Worm (Caenorhabditis elegans): ENCODE results near the gene E02H9.7.
"Not testable (repeated sequence)": the region's sequence is repeated elsewhere in the genome, so short reads cannot be mapped to it uniquely, and the experiment has no call there.

Gene E02H9.7

ce11 chrIII:2445574-2446259, at the start of gene E02H9.7, which contains the start of gene klo-2:
Gene E02H9.7 (minus strand): TSS chrIII:2445674.
Gene klo-2 (plus strand): TSS chrIII:2446209.
- no peak for TF ChIP-seq unc-62 (GFP tag; optimal IDR thresholded peaks at IDR 0.05)

- no peak for TF ChIP-seq unc-62 (GFP tag; optimal IDR thresholded peaks at IDR 0.05)
Observed at ce11 chrIII:2487046-2487760, 41.7 kb upstream of the E02H9.7 start, which contains the start of gene Y54F10AL.1. Gene Y54F10AL.1 (plus strand): TSS chrIII:2487710.

- no peak for TF ChIP-seq unc-62 (GFP tag; optimal IDR thresholded peaks at IDR 0.05)
Observed at ce11 chrIII:2482754-2483153, 37.3 kb upstream of the E02H9.7 start.

- no peak for TF ChIP-seq unc-62 (GFP tag; optimal IDR thresholded peaks at IDR 0.05)
Observed at ce11 chrIII:2482171-2482570, 36.7 kb upstream of the E02H9.7 start.

ce11 chrIII:2478605-2479004, 33.1 kb upstream of the E02H9.7 start:
- TF ChIP-seq unc-62 (GFP tag; optimal IDR thresholded peaks at IDR 0.05), result no peak

ce11 chrIII:2477303-2477702, 31.8 kb upstream of the E02H9.7 start:
- TF ChIP-seq unc-62 (GFP tag; optimal IDR thresholded peaks at IDR 0.05), result no peak

ce11 chrIII:2474781-2475180, 29.3 kb upstream of the E02H9.7 start:
- no peak for TF ChIP-seq unc-62 (GFP tag; optimal IDR thresholded peaks at IDR 0.05)

ce11 chrIII:2473554-2473953, 28.1 kb upstream of the E02H9.7 start, which contains the start of gene smg-6:
Gene smg-6 (plus strand): TSS chrIII:2473854.
- no peak for TF ChIP-seq unc-62 (GFP tag; optimal IDR thresholded peaks at IDR 0.05)

- TF ChIP-seq unc-62 (GFP tag; optimal IDR thresholded peaks at IDR 0.05), result no peak
Observed at ce11 chrIII:2471855-2472254, 26.4 kb upstream of the E02H9.7 start.

- no peak for TF ChIP-seq unc-62 (GFP tag; optimal IDR thresholded peaks at IDR 0.05)
Observed at ce11 chrIII:2468202-2468601, 22.7 kb upstream of the E02H9.7 start, which contains the start of the genes E02H9.9 and E02H9.1. Gene E02H9.9 (minus strand): TSS chrIII:2468302. Gene E02H9.1 (plus strand): TSS chrIII:2468486.

ce11 chrIII:2458742-2459141, 13.3 kb upstream of the E02H9.7 start, which contains the start of gene E02H9.3:
Gene E02H9.3 (plus strand): TSS chrIII:2459042.
- TF ChIP-seq unc-62 (GFP tag; optimal IDR thresholded peaks at IDR 0.05), result not testable (repeated sequence)

ce11 chrIII:2454757-2455306, 9.4 kb upstream of the E02H9.7 start, which contains the start of gene nhr-121:
Gene nhr-121 (minus strand): TSS chrIII:2454807.
- TF ChIP-seq unc-62 (GFP tag; optimal IDR thresholded peaks at IDR 0.05), result no peak

- TF ChIP-seq unc-62 (GFP tag; optimal IDR thresholded peaks at IDR 0.05), result no peak
Observed at ce11 chrIII:2438543-2438942, 6.9 kb downstream of the E02H9.7 start, which contains the start of gene E02H9.13. Gene E02H9.13 (minus strand): TSS chrIII:2438741.

- TF ChIP-seq unc-62 (GFP tag; optimal IDR thresholded peaks at IDR 0.05), result not testable (repeated sequence)
Observed at ce11 chrIII:2435805-2436204, 9.7 kb downstream of the E02H9.7 start, which contains the start of gene E02H9.6. Gene E02H9.6 (plus strand): TSS chrIII:2436105.

ce11 chrIII:2435373-2435772, 10.1 kb downstream of the E02H9.7 start, which contains the start of gene W04B5.6:
Gene W04B5.6 (minus strand): TSS chrIII:2435473.
- TF ChIP-seq unc-62 (GFP tag; optimal IDR thresholded peaks at IDR 0.05), result not testable (repeated sequence)

ce11 chrIII:2432925-2433324, 12.5 kb downstream of the E02H9.7 start:
- no peak for TF ChIP-seq unc-62 (GFP tag; optimal IDR thresholded peaks at IDR 0.05)

Measured in whole organism, dauer.